Worm (Caenorhabditis elegans): ENCODE results near the gene Y97E10AR.4.

ce11 chrV:8051851-8052250, 41.8 kb upstream of the Y97E10AR.4 start, which contains the start of gene sth-1:
- TF ChIP-seq ama-1 (optimal IDR thresholded peaks at IDR 0.05) (no peak), nhr-11 (tag; optimal IDR thresholded peaks at IDR 0.05) (no peak), R02D3.7 (tag; optimal IDR thresholded peaks at IDR 0.05) (no peak), nhr-23 (tag; optimal IDR thresholded peaks at IDR 0.05) (no peak), pha-4 (tag; optimal IDR thresholded peaks at IDR 0.05) (no peak), ceh-82 (tag; optimal IDR thresholded peaks at IDR 0.05) (no peak), nhr-12 (tag; optimal IDR thresholded peaks at IDR 0.05) (no peak)

Measured in whole organism, L3 larva.